Fruit fly (Drosophila melanogaster) whole organism, adult: ENCODE data around the gene CG1785.

Experiments used
- CG11617 ChIP-seq: fragments of 200-800 bp; sonication (Bioruptor generic); optimal IDR thresholded peaks from 2 replicates; lab custom pipeline; 2017; ENCODE audit warnings: mild to moderate bottlenecking, missing biosample characterization, missing genetic modification reagents, missing genetic modification characterization
- CG12768 ChIP-seq: fragments of 200-800 bp; sonication (Bioruptor generic); optimal IDR thresholded peaks from 2 replicates; lab custom pipeline; 2017; ENCODE audit warnings: missing biosample characterization, missing genetic modification characterization, mild to moderate bottlenecking, moderate library complexity, missing genetic modification reagents
- CG33017 ChIP-seq: fragments of 200-800 bp; sonication (Bioruptor generic); optimal IDR thresholded peaks from 2 replicates; lab custom pipeline; 2018; ENCODE audit warnings: missing biosample characterization, mild to moderate bottlenecking, missing genetic modification characterization, moderate library complexity
- CG7101 ChIP-seq: fragments of 200-800 bp; sonication (Bioruptor generic); optimal IDR thresholded peaks from 2 replicates; lab custom pipeline; 2018; ENCODE audit warnings: missing biosample characterization, mild to moderate bottlenecking, missing genetic modification characterization, moderate library complexity
- Clk ChIP-seq: fragments of 200-800 bp; sonication (Bioruptor generic); optimal IDR thresholded peaks from 2 replicates; lab custom pipeline; 2017; ENCODE audit warnings: missing biosample characterization, missing genetic modification characterization
- Crg-1 ChIP-seq: fragments of 200-800 bp; sonication (Bioruptor generic); optimal IDR thresholded peaks from 2 replicates; lab custom pipeline; 2016; ENCODE audit warnings: missing biosample characterization, missing genetic modification characterization
- Mnt ChIP-seq: fragments of 200-800 bp; sonication (Bioruptor generic); optimal IDR thresholded peaks from 2 replicates; lab custom pipeline; 2016; ENCODE audit warnings: missing biosample characterization, mild to moderate bottlenecking, missing genetic modification characterization
- cic ChIP-seq: fragments of 200-800 bp; sonication (Bioruptor generic); optimal IDR thresholded peaks from 2 replicates; lab custom pipeline; 2017; ENCODE audit warnings: missing biosample characterization, mild to moderate bottlenecking, missing genetic modification characterization, moderate library complexity
- kay ChIP-seq: fragments of 200-800 bp; sonication (Bioruptor generic); peaks from one replicate; lab custom pipeline; 2016; ENCODE audit warnings: missing biosample characterization, missing genetic modification characterization, borderline replicate concordance
- ovo ChIP-seq: fragments of 200-800 bp; sonication (Bioruptor generic); optimal IDR thresholded peaks from 2 replicates; lab custom pipeline; 2016; ENCODE audit warnings: missing biosample characterization, missing genetic modification characterization
- tj ChIP-seq: fragments of 200-800 bp; sonication (Bioruptor generic); optimal IDR thresholded peaks from 3 replicates; lab custom pipeline; 2017; ENCODE audit warnings: missing biosample characterization, mild to moderate bottlenecking, missing genetic modification characterization, moderate library complexity

DNA sequence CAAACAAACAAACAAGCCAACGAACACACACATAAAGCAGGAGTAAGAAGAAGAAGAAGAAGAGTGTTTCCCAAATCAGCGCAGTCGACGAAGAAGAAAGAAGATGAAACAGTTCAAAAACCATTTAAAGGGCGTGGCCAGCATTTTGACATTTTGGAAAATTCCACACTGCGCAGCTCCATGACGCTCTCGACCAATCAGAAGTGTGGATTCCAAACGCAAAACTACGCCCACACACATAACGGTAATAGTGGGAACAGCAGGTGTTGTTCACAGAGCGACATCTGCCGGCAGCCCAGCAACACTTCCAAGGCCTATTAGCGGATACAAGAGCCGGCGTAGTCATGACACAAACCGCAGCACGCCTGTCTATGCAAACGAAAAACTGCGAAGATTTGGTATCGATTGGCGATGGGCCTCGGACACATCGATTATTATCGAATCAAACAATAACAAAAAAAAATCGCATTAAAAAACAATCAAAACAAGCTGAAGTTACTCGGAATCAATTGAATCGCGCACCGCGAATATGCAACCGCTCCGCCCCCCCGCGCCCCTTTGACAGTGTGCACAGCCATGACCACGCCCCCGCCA, 38.0 kb upstream of the CG1785 start, which contains the start of gene Rubicon:
- TF ChIP-seq CG12768 (GFP tag; lab: Kevin White, UChicago) (no peak), CG33017 (tag; lab: Kevin White, UChicago) (no peak), tj (peak; percentile 60), kay (GFP tag; lab: Kevin White, UChicago) (no peak), ovo (GFP tag; lab: Kevin White, UChicago) (peak; percentile 98), cic (GFP tag; lab: Kevin White, UChicago) (peak; percentile 23), Mnt (GFP tag; lab: Kevin White, UChicago) (peak; percentile 68), Clk (GFP tag; lab: Kevin White, UChicago) (no peak), Crg-1 (GFP tag; lab: Kevin White, UChicago) (peak; percentile 31), CG11617 (GFP tag; lab: Kevin White, UChicago) (no peak), CG7101 (peak; percentile 40)
